Worm (Caenorhabditis elegans) whole organism, L3 larva: Measurements from ENCODE around the gene iff-2.

Experiments
- aly-2 ChIP-seq: fragments of 150-350 bp; optimal IDR thresholded peaks from 2 replicates; lab custom pipeline; 2014; ENCODE audit warnings: missing biosample characterization, missing genetic modification characterization
- ama-1 ChIP-seq: fragments of 150-350 bp; optimal IDR thresholded peaks from 2 replicates; lab custom pipeline; 2018
- nhr-11 ChIP-seq: fragments of 150-350 bp; optimal IDR thresholded peaks from 2 replicates; lab custom pipeline; 2014; ENCODE audit warnings: missing biosample characterization, missing genetic modification characterization
- unc-62 ChIP-seq: fragments of 150-350 bp; sonication (generic microtip); optimal IDR thresholded peaks from 4 replicates; lab custom pipeline; 2014; ENCODE audit warnings: missing biosample characterization, missing genetic modification reagents, missing genetic modification characterization
- ztf-11 ChIP-seq: fragments of 150-350 bp; optimal IDR thresholded peaks from 2 replicates; lab custom pipeline; 2014; ENCODE audit warnings: missing biosample characterization, missing genetic modification characterization

DNA sequence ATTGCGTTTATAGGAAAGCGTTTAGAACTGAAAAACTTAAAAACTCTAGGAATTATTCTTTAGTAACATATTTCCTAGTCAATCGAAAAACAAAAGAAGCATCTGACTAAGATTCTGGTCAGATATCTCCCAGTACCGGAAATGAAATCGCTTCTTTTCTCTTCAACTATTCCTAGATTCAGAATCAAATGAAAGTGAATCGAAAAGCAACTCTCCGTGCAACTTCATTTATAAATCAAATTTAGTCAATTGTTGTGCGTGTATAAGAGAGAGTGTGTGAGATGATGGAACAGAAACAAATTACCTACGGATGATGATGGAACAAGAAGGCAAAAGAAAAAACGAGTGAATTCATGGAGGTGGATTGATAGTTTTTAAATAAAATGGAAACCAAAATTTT lies 2.0 kb downstream of the iff-2 start:
- TF ChIP-seq ztf-11 (no peak), nhr-11 (tag; lab: Kevin White, UChicago) (peak; percentile 32), ama-1 (lab: Kevin White, UChicago) (no peak), aly-2 (tag; lab: Kevin White, UChicago) (no peak), unc-62 (GFP tag; lab: Kevin White, UChicago) (no peak)
